Fruit fly (Drosophila melanogaster): ENCODE results near the gene CG3061.

Gene CG3061

dm6 chr3R:14008854-14009253, 23.3 kb upstream of the CG3061 start (continued):
- no peak for TF ChIP-seq Side (GFP tag; optimal IDR thresholded peaks at IDR 0.05)
- peak; percentile 30 for TF ChIP-seq az2 (GFP tag; optimal IDR thresholded peaks at IDR 0.05)
- TF ChIP-seq Sry-δ (GFP tag; optimal IDR thresholded peaks at IDR 0.05) = peak; percentile 23
- TF ChIP-seq HLH3B (GFP tag; IDR thresholded peaks at IDR 0.05) = peak; percentile 55; the same call in 1 of the 2 replicates
- no peak for TF ChIP-seq CG3281 (GFP tag; optimal IDR thresholded peaks at IDR 0.05)
- no peak for TF ChIP-seq HmgZ (tag; optimal IDR thresholded peaks at IDR 0.05)
- TF ChIP-seq CG6654 (GFP tag; optimal IDR thresholded peaks at IDR 0.05) = peak; percentile 18
- TF ChIP-seq bowl (GFP tag; IDR thresholded peaks at IDR 0.05) = no peak
- peak; percentile 24 for TF ChIP-seq CG8089 (GFP tag; optimal IDR thresholded peaks at IDR 0.05)
- TF ChIP-seq CG17802 (tag; optimal IDR thresholded peaks at IDR 0.05) = peak; percentile 30
- TF ChIP-seq CG4424 (GFP tag; optimal IDR thresholded peaks at IDR 0.05) = peak; percentile 56
- TF ChIP-seq phol (tag; optimal IDR thresholded peaks at IDR 0.05) = peak; percentile 67
- TF ChIP-seq Fer1 (GFP tag; optimal IDR thresholded peaks at IDR 0.05) = no peak
- TF ChIP-seq CG2712 (tag; optimal IDR thresholded peaks at IDR 0.05) = peak; percentile 61
- TF ChIP-seq crc (GFP tag; optimal IDR thresholded peaks at IDR 0.05) = no peak
- TF ChIP-seq CG17328 (GFP tag; IDR thresholded peaks at IDR 0.05) = peak; percentile 47; the same call in 1 of the 2 replicates
- TF ChIP-seq CG13624 (GFP tag; optimal IDR thresholded peaks at IDR 0.05) = no peak
- no peak for TF ChIP-seq CG17385 (GFP tag; optimal IDR thresholded peaks at IDR 0.05)
- peak; percentile 45 for TF ChIP-seq Spps (tag; optimal IDR thresholded peaks at IDR 0.05)
- no peak for TF ChIP-seq CG8478 (optimal IDR thresholded peaks at IDR 0.05)
- TF ChIP-seq CG18262 (tag; optimal IDR thresholded peaks at IDR 0.05) = peak; percentile 54
- TF ChIP-seq E2f1 (GFP tag; IDR thresholded peaks at IDR 0.05) = 0 out of 2 replicates have a peak, but pooled peaks have one; percentile 20
- peak; percentile 79 for TF ChIP-seq sens (GFP tag)
- peak; percentile 27 for TF ChIP-seq nmo (GFP tag; optimal IDR thresholded peaks at IDR 0.05)
- TF ChIP-seq CG30403 (GFP tag; optimal IDR thresholded peaks at IDR 0.05) = peak; percentile 25
- TF ChIP-seq CG7372 (GFP tag; IDR thresholded peaks at IDR 0.05) = no peak
- TF ChIP-seq CG10959 (GFP tag; IDR thresholded peaks at IDR 0.05) = 0 out of 2 replicates have a peak, but pooled peaks have one; percentile 26
- no peak for TF ChIP-seq zfh2 (GFP tag; optimal IDR thresholded peaks at IDR 0.05)
- TF ChIP-seq dpn (GFP tag; optimal IDR thresholded peaks at IDR 0.05) = peak in 1 of 2 experiments; percentile 25
- no peak for TF ChIP-seq HLH54F (GFP tag; optimal IDR thresholded peaks at IDR 0.05)
- 0 out of 2 replicates have a peak, but pooled peaks have one; percentile 31 for TF ChIP-seq CG32767 (GFP tag; IDR thresholded peaks at IDR 0.05)
- no peak for TF ChIP-seq CG18476 (GFP tag; optimal IDR thresholded peaks at IDR 0.05)
- 0 out of 2 replicates have a peak, but pooled peaks have one; percentile 27 for TF ChIP-seq CG31441 (GFP tag; IDR thresholded peaks at IDR 0.05)
- no peak for TF ChIP-seq CkIIα-i1 (GFP tag; IDR thresholded peaks at IDR 0.05)
- peak; percentile 94 for TF ChIP-seq Drgx (GFP tag; IDR thresholded peaks at IDR 0.05)
- no peak; the same call in 1 of the 2 replicates for TF ChIP-seq CG14667 (GFP tag; IDR thresholded peaks at IDR 0.05)
- TF ChIP-seq CG7357 (GFP tag; IDR thresholded peaks at IDR 0.05) = peak; percentile 22; the same call in 1 of the 3 replicates
- peak; percentile 65 for TF ChIP-seq fd96Cb (tag; optimal IDR thresholded peaks at IDR 0.05)
- TF ChIP-seq CG32772 (GFP tag; IDR thresholded peaks at IDR 0.05) = peak; percentile 32; the same call in 1 of the 2 replicates
- no peak for TF ChIP-seq CG12155 (GFP tag; optimal IDR thresholded peaks at IDR 0.05)
- no peak for TF ChIP-seq sim (GFP tag; IDR thresholded peaks at IDR 0.05)
- no peak for TF ChIP-seq Neu2 (GFP tag; optimal IDR thresholded peaks at IDR 0.05; ENCODE audit: borderline replicate concordance)
- peak; percentile 63 for TF ChIP-seq lmd (GFP tag; IDR thresholded peaks at IDR 0.05)
- TF ChIP-seq CG1024 (GFP tag; IDR thresholded peaks at IDR 0.05) = no peak
- TF ChIP-seq Lim3 (GFP tag; IDR thresholded peaks at IDR 0.05) = no peak
- TF ChIP-seq NC2β (GFP tag; optimal IDR thresholded peaks at IDR 0.05) = peak; percentile 57
- no peak for TF ChIP-seq luna (GFP tag; optimal IDR thresholded peaks at IDR 0.05)
- TF ChIP-seq toy (GFP tag; IDR thresholded peaks at IDR 0.05) = no peak
- peak; percentile 47 for TF ChIP-seq tin (GFP tag; optimal IDR thresholded peaks at IDR 0.05)
- TF ChIP-seq zen (tag; optimal IDR thresholded peaks at IDR 0.05) = peak; percentile 52
- peak; percentile 10 for TF ChIP-seq CTCF (GFP tag; optimal IDR thresholded peaks at IDR 0.05)
- peak; percentile 45 for TF ChIP-seq CG6254 (GFP tag; optimal IDR thresholded peaks at IDR 0.05)
- TF ChIP-seq CG3838 (GFP tag; optimal IDR thresholded peaks at IDR 0.05) = no peak
